Fruit fly (Drosophila melanogaster) whole organism, embryonic: ENCODE measurements around the gene wb.

Experiments used
- Antp ChIP-seq: fragments of 200-800 bp; sonication (Bioruptor generic); optimal IDR thresholded peaks from 3 replicates; lab custom pipeline; 2016; ENCODE audit warnings: missing biosample characterization, missing genetic modification characterization
- BEAF-32 ChIP-seq: fragments of 200-800 bp; sonication (Bioruptor generic); optimal IDR thresholded peaks from 3 replicates; lab custom pipeline; 2017; ENCODE audit warnings: missing biosample characterization, missing genetic modification characterization, mild to moderate bottlenecking, moderate library complexity, missing genetic modification reagents
- C15 ChIP-seq: fragments of 200-800 bp; sonication (Bioruptor generic); IDR thresholded peaks from 3 replicates; pipeline ENCODE4 v1.3.6; 2022; ENCODE audit warnings: missing biosample characterization, missing genetic modification characterization
- CG10267 ChIP-seq: fragments of 200-800 bp; sonication (Bioruptor generic); optimal IDR thresholded peaks from 2 replicates; lab custom pipeline; 2018; ENCODE audit warnings: missing biosample characterization, mild to moderate bottlenecking, missing genetic modification characterization, moderate library complexity
- CG10543 ChIP-seq: fragments of 200-800 bp; sonication (Bioruptor generic); optimal IDR thresholded peaks from 3 replicates; lab custom pipeline; 2017; ENCODE audit warnings: missing biosample characterization, mild to moderate bottlenecking, missing genetic modification characterization, moderate library complexity
- CG11696 ChIP-seq: fragments of 200-800 bp; sonication (Bioruptor generic); IDR thresholded peaks from 2 replicates; pipeline ENCODE4 v1.3.6; 2022; ENCODE audit warnings: missing biosample characterization, missing genetic modification characterization
- CG12155 ChIP-seq: fragments of 200-800 bp; sonication (Bioruptor generic); optimal IDR thresholded peaks from 3 replicates; lab custom pipeline; 2016; ENCODE audit warnings: missing biosample characterization, missing genetic modification characterization
- CG12391 ChIP-seq: fragments of 200-800 bp; sonication (Bioruptor generic); optimal IDR thresholded peaks from 3 replicates; lab custom pipeline; 2018; ENCODE audit warnings: missing biosample characterization, mild to moderate bottlenecking, missing genetic modification characterization, moderate library complexity
- CG15479 ChIP-seq: fragments of 200-800 bp; sonication (Bioruptor generic); optimal IDR thresholded peaks from 3 replicates; lab custom pipeline; 2019; ENCODE audit warnings: missing biosample characterization, mild to moderate bottlenecking, missing genetic modification characterization, moderate library complexity
- CG17186 ChIP-seq: fragments of 200-800 bp; sonication (Bioruptor generic); optimal IDR thresholded peaks from 3 replicates; lab custom pipeline; 2017; ENCODE audit warnings: missing biosample characterization, missing genetic modification reagents, missing genetic modification characterization
- CG17361 ChIP-seq: fragments of 200-800 bp; sonication (Bioruptor generic); IDR thresholded peaks from 3 replicates; pipeline ENCODE4 v1.3.6; 2022; ENCODE audit warnings: missing biosample characterization, missing genetic modification characterization
- CG1792 ChIP-seq: fragments of 200-800 bp; sonication (Bioruptor generic); optimal IDR thresholded peaks from 2 replicates; lab custom pipeline; 2016; ENCODE audit warnings: missing biosample characterization, missing genetic modification characterization
- CG1832 ChIP-seq: fragments of 200-800 bp; sonication (Bioruptor generic); optimal IDR thresholded peaks from 2 replicates; lab custom pipeline; 2017; ENCODE audit warnings: missing biosample characterization, mild to moderate bottlenecking, missing genetic modification characterization, inconsistent platforms
- CG30431 ChIP-seq: fragments of 200-800 bp; sonication (Bioruptor generic); optimal IDR thresholded peaks from 2 replicates; lab custom pipeline; 2017; ENCODE audit warnings: missing biosample characterization, missing genetic modification characterization
- CG34422 ChIP-seq: fragments of 200-800 bp; sonication (Bioruptor generic); IDR thresholded peaks from 3 replicates; pipeline ENCODE4 v1.3.6; 2022; ENCODE audit warnings: missing biosample characterization, missing genetic modification characterization
- CG3838 ChIP-seq: fragments of 200-800 bp; sonication (Bioruptor generic); optimal IDR thresholded peaks from 3 replicates; lab custom pipeline; 2016; ENCODE audit warnings: missing biosample characterization, missing genetic modification characterization
- CG4820 ChIP-seq: fragments of 200-800 bp; sonication (Bioruptor generic); optimal IDR thresholded peaks from 3 replicates; lab custom pipeline; 2016; ENCODE audit warnings: missing biosample characterization, missing genetic modification characterization
- CG6765 ChIP-seq: fragments of 200-800 bp; sonication (Bioruptor generic); optimal IDR thresholded peaks from 3 replicates; lab custom pipeline; 2017; ENCODE audit warnings: missing biosample characterization, mild to moderate bottlenecking, missing genetic modification characterization
- CG7786 ChIP-seq: fragments of 200-800 bp; sonication (Bioruptor generic); optimal IDR thresholded peaks from 2 replicates; lab custom pipeline; 2016; ENCODE audit warnings: missing biosample characterization, missing genetic modification characterization
- CG8290 ChIP-seq, 3 experiments: fragments of 200-800 bp; sonication (Bioruptor generic); optimal IDR thresholded peaks; 2 replicates each; lab custom pipeline; 2016 to 2019; ENCODE audit warnings: missing biosample characterization in 3 of 3, missing genetic modification characterization in 3 of 3, mild to moderate bottlenecking in 2 of 3, moderate library complexity in 1 of 3
- CoRest ChIP-seq: fragments of 200-800 bp; sonication (Bioruptor generic); optimal IDR thresholded peaks from 3 replicates; lab custom pipeline; 2018; ENCODE audit warnings: missing biosample characterization, mild to moderate bottlenecking, missing genetic modification characterization, moderate library complexity
- D19B ChIP-seq: fragments of 200-800 bp; sonication (Bioruptor generic); optimal IDR thresholded peaks from 2 replicates; lab custom pipeline; 2017; ENCODE audit warnings: missing biosample characterization, mild to moderate bottlenecking, missing genetic modification characterization
- Dip2 ChIP-seq: fragments of 200-800 bp; sonication (Bioruptor generic); IDR thresholded peaks from 2 replicates; pipeline ENCODE4 v1.3.6; 2022; ENCODE audit warnings: missing biosample characterization, missing genetic modification characterization
- Doc2 ChIP-seq: fragments of 200-800 bp; sonication (Bioruptor generic); IDR thresholded peaks from 2 replicates; pipeline ENCODE4 v1.3.6; 2022; ENCODE audit warnings: missing biosample characterization, missing genetic modification characterization
- Ets65A ChIP-seq: fragments of 200-800 bp; sonication (Bioruptor generic); peaks from one replicate; lab custom pipeline; 2016; ENCODE audit warnings: missing biosample characterization, missing genetic modification characterization
- HLH54F ChIP-seq: fragments of 200-800 bp; sonication (Bioruptor generic); optimal IDR thresholded peaks from 3 replicates; lab custom pipeline; 2016; ENCODE audit warnings: missing biosample characterization, missing genetic modification characterization
- Hr39 ChIP-seq: fragments of >200 bp; optimal IDR thresholded peaks from 2 replicates; lab custom pipeline; 2017
- Meics ChIP-seq: fragments of 200-800 bp; sonication (Bioruptor generic); optimal IDR thresholded peaks from 2 replicates; lab custom pipeline; 2017; ENCODE audit warnings: missing biosample characterization, mild to moderate bottlenecking, missing genetic modification characterization
- Trl ChIP-seq, 3 experiments: fragments of >200 bp in 2 of 3; fragments of 200-800 bp in 1 of 3; sonication (Bioruptor generic) in 1 of 3; optimal IDR thresholded peaks; 2 replicates in 1 of 3; 3 replicates in 2 of 3; lab custom pipeline; 2016 to 2017; ENCODE audit warnings: missing biosample characterization in 1 of 3, missing genetic modification characterization in 1 of 3
- bcd ChIP-seq: fragments of 200-800 bp; sonication (Bioruptor generic); optimal IDR thresholded peaks from 2 replicates; lab custom pipeline; 2017; ENCODE audit warnings: missing biosample characterization, mild to moderate bottlenecking, missing genetic modification characterization
- chn ChIP-seq: fragments of 200-800 bp; sonication (Bioruptor generic); optimal IDR thresholded peaks from 2 replicates; lab custom pipeline; 2016; ENCODE audit warnings: missing biosample characterization, missing genetic modification characterization
- crol ChIP-seq: fragments of 200-800 bp; sonication (Bioruptor generic); IDR thresholded peaks from 2 replicates; pipeline ENCODE4 v1.3.6; 2022; ENCODE audit warnings: missing biosample characterization, missing genetic modification characterization
- dmrt11E ChIP-seq: fragments of 200-800 bp; sonication (Bioruptor generic); optimal IDR thresholded peaks from 3 replicates; lab custom pipeline; 2018; ENCODE audit warnings: missing biosample characterization, mild to moderate bottlenecking, missing genetic modification characterization, moderate library complexity
- dmrt99B ChIP-seq: fragments of 200-800 bp; sonication (Bioruptor generic); optimal IDR thresholded peaks from 2 replicates; lab custom pipeline; 2018; ENCODE audit warnings: missing biosample characterization, mild to moderate bottlenecking, missing genetic modification characterization, moderate library complexity
- en ChIP-seq: fragments of 200-800 bp; sonication (Bioruptor generic); optimal IDR thresholded peaks from 2 replicates; lab custom pipeline; 2016; ENCODE audit warnings: missing biosample characterization, missing genetic modification characterization
- eyg ChIP-seq: fragments of 200-800 bp; sonication (Bioruptor generic); optimal IDR thresholded peaks from 3 replicates; lab custom pipeline; 2016; ENCODE audit warnings: missing biosample characterization, missing genetic modification characterization
- ftz-f1 ChIP-seq: fragments of 200-800 bp; sonication (Bioruptor generic); optimal IDR thresholded peaks from 2 replicates; lab custom pipeline; 2016; ENCODE audit warnings: missing biosample characterization, missing genetic modification characterization
- gsb ChIP-seq: fragments of 200-800 bp; sonication (Bioruptor generic); IDR thresholded peaks from 2 replicates; pipeline ENCODE4 v1.3.6; 2022; ENCODE audit warnings: missing biosample characterization, missing genetic modification characterization
- ham ChIP-seq: fragments of 200-800 bp; sonication (Bioruptor generic); IDR thresholded peaks from 2 replicates; pipeline ENCODE4 v1.3.6; 2022; ENCODE audit warnings: missing biosample characterization, missing genetic modification characterization
- klu ChIP-seq: fragments of 200-800 bp; sonication (Bioruptor generic); IDR thresholded peaks from 2 replicates; pipeline ENCODE4 v1.3.6; 2022; ENCODE audit warnings: missing biosample characterization, missing genetic modification characterization
- mirr ChIP-seq: fragments of 200-800 bp; sonication (Bioruptor generic); optimal IDR thresholded peaks from 3 replicates; lab custom pipeline; 2018; ENCODE audit warnings: missing biosample characterization, mild to moderate bottlenecking, missing genetic modification characterization
- mld ChIP-seq: fragments of 200-800 bp; sonication (Bioruptor generic); IDR thresholded peaks from 3 replicates; pipeline ENCODE4 v1.3.6; 2022; ENCODE audit warnings: missing biosample characterization, missing genetic modification characterization; ENCODE audit not compliant: partially characterized antibody
- oc ChIP-seq: fragments of 200-800 bp; sonication (Bioruptor generic); optimal IDR thresholded peaks from 2 replicates; lab custom pipeline; 2018; ENCODE audit warnings: missing biosample characterization, mild to moderate bottlenecking, missing genetic modification characterization, moderate library complexity
- pfk ChIP-seq: fragments of 200-800 bp; sonication (Bioruptor generic); optimal IDR thresholded peaks from 2 replicates; lab custom pipeline; 2018; ENCODE audit warnings: missing biosample characterization, mild to moderate bottlenecking, missing genetic modification characterization, moderate library complexity
- prd ChIP-seq, 3 experiments: fragments of >200 bp in 2 of 3; fragments of 200-800 bp in 1 of 3; sonication (Bioruptor generic) in 1 of 3; optimal IDR thresholded peaks in 2 of 3; IDR thresholded peaks in 1 of 3; 2 replicates in 2 of 3; 3 replicates in 1 of 3; pipeline versions ENCODE4 v1.3.6 to Lab custom; 2017 to 2022; ENCODE audit warnings: missing biosample characterization in 1 of 3, missing genetic modification characterization in 1 of 3
- psq ChIP-seq: fragments of 200-800 bp; sonication (Bioruptor generic); optimal IDR thresholded peaks from 2 replicates; lab custom pipeline; 2017; ENCODE audit warnings: missing biosample characterization, missing genetic modification characterization
- repo ChIP-seq: fragments of 200-800 bp; sonication (Bioruptor generic); optimal IDR thresholded peaks from 2 replicates; lab custom pipeline; 2016; ENCODE audit warnings: missing biosample characterization, missing genetic modification characterization
- run ChIP-seq: fragments of 200-800 bp; sonication (Bioruptor generic); optimal IDR thresholded peaks from 3 replicates; lab custom pipeline; 2018; ENCODE audit warnings: missing biosample characterization, mild to moderate bottlenecking, missing genetic modification characterization
- schlank ChIP-seq: fragments of 200-800 bp; sonication (Bioruptor generic); optimal IDR thresholded peaks from 2 replicates; lab custom pipeline; 2018; ENCODE audit warnings: missing biosample characterization, mild to moderate bottlenecking, missing genetic modification characterization
- sr ChIP-seq: fragments of 200-800 bp; sonication (Bioruptor generic); IDR thresholded peaks from 3 replicates; pipeline ENCODE4 v1.3.6; 2022; ENCODE audit warnings: missing biosample characterization, missing genetic modification characterization

The wb gene

dm6 chr2L:14372254-14372717 is 109.5 kb downstream of the wb start (continued):
- TF ChIP-seq CG17361 (GFP tag; lab: Robert Waterston, UW) (peak; percentile 41; the same call in 1 of the 3 replicates), CG1832 (GFP tag; lab: Kevin White, UChicago) (no peak), eyg (GFP tag; lab: Kevin White, UChicago) (no peak), pfk (GFP tag; lab: Kevin White, UChicago) (no peak), CG1792 (GFP tag; lab: Kevin White, UChicago) (no peak), repo (GFP tag; lab: Kevin White, UChicago) (no peak), psq (peak; percentile 29), Ets65A (GFP tag; lab: Kevin White, UChicago) (no peak), Antp (GFP tag; lab: Kevin White, UChicago) (peak; percentile 55), oc (peak; percentile 79), CG10543 (peak; percentile 36), CG7786 (GFP tag; lab: Kevin White, UChicago) (peak; percentile 64), CG8290 (GFP tag; optimal IDR thresholded peaks at IDR 0.05; lab: Kevin White, UChicago) (no peak), CG8290 (tag; optimal IDR thresholded peaks at IDR 0.05; lab: Kevin White, UChicago) (peak in 1 of 2 experiments; percentile 77), CG30431 (no peak), CG34422 (peak; percentile 48; the same call in 1 of the 3 replicates), BEAF-32 (GFP tag; lab: Kevin White, UChicago) (no peak), ham (GFP tag; lab: Robert Waterston, UW) (no peak), CG15479 (GFP tag; lab: Kevin White, UChicago) (no peak), CoRest (tag; lab: Kevin White, UChicago) (peak; percentile 90), dmrt11E (no peak), crol (GFP tag; lab: Robert Waterston, UW) (no peak), CG11696 (GFP tag; lab: Robert Waterston, UW) (no peak), CG4820 (GFP tag; lab: Kevin White, UChicago) (no peak), CG3838 (GFP tag; lab: Kevin White, UChicago) (peak; percentile 35), Meics (GFP tag; lab: Kevin White, UChicago) (peak; percentile 52), mirr (GFP tag; lab: Kevin White, UChicago) (no peak), CG12155 (peak; percentile 67), dmrt99B (tag; lab: Kevin White, UChicago) (peak; percentile 79), schlank (tag; lab: Kevin White, UChicago) (no peak), en (no peak), chn (GFP tag; lab: Kevin White, UChicago) (peak; percentile 61), CG17186 (GFP tag; lab: Kevin White, UChicago) (no peak), mld (GFP tag; lab: Robert Waterston, UW) (no peak), run (tag; lab: Kevin White, UChicago) (peak; percentile 46), CG6765 (GFP tag; lab: Kevin White, UChicago) (peak; percentile 9), ftz-f1 (GFP tag; lab: Kevin White, UChicago) (no peak), bcd (GFP tag; lab: Kevin White, UChicago) (peak; percentile 41), prd (optimal IDR thresholded peaks at IDR 0.05; lab: Kevin White, UChicago) (no peak), prd (GFP tag; IDR thresholded peaks at IDR 0.05; lab: Robert Waterston, UW) (peak; percentile 74), klu (GFP tag; lab: Robert Waterston, UW) (no peak; the same call in none of the 2 replicates), CG12391 (tag; lab: Kevin White, UChicago) (peak; percentile 83), sr (no peak), HLH54F (peak; percentile 47), C15 (GFP tag; lab: Robert Waterston, UW) (no peak), Dip2 (GFP tag; lab: Robert Waterston, UW) (no peak), Hr39 (no peak), Trl (optimal IDR thresholded peaks at IDR 0.05; lab: Kevin White, UChicago) (no peak), Trl (GFP tag; optimal IDR thresholded peaks at IDR 0.05; lab: Kevin White, UChicago) (no peak), gsb (GFP tag; lab: Robert Waterston, UW) (peak; percentile 62), Doc2 (GFP tag; lab: Robert Waterston, UW) (no peak), D19B (peak; percentile 11), CG10267 (peak; percentile 23)
